Worm (Caenorhabditis elegans) whole organism, L3 larva: ENCODE measurements around the gene hlh-14.

Experiments used
- R02D3.7 ChIP-seq: fragments of 150-350 bp; optimal IDR thresholded peaks from 2 replicates; lab custom pipeline; 2014; ENCODE audit warnings: missing biosample characterization, missing genetic modification characterization
- ZK546.5 ChIP-seq: sonication (generic microtip); optimal IDR thresholded peaks from 2 replicates; lab custom pipeline; 2017; ENCODE audit warnings: missing biosample characterization, missing genetic modification characterization
- ama-1 ChIP-seq: fragments of 150-350 bp; optimal IDR thresholded peaks from 2 replicates; lab custom pipeline; 2018
- ceh-28 ChIP-seq: fragments of 150-350 bp; optimal IDR thresholded peaks from 2 replicates; lab custom pipeline; 2014; ENCODE audit warnings: missing biosample characterization, missing genetic modification reagents, missing genetic modification characterization
- ceh-9 ChIP-seq: sonication (generic microtip); optimal IDR thresholded peaks from 2 replicates; lab custom pipeline; 2018; ENCODE audit warnings: missing biosample characterization, missing genetic modification characterization
- egl-5 ChIP-seq: fragments of 150-350 bp; optimal IDR thresholded peaks from 2 replicates; lab custom pipeline; 2017; ENCODE audit warnings: missing biosample characterization, missing genetic modification reagents, missing genetic modification characterization, inconsistent platforms
- elt-2 ChIP-seq: sonication (generic microtip); optimal IDR thresholded peaks from 2 replicates; lab custom pipeline; 2016; ENCODE audit warnings: missing genetic modification reagents, mild to moderate bottlenecking, missing genetic modification characterization, missing compliant biosample characterization
- fkh-10 ChIP-seq: sonication (generic microtip); optimal IDR thresholded peaks from 2 replicates; lab custom pipeline; 2017; ENCODE audit warnings: missing biosample characterization, missing genetic modification reagents, missing genetic modification characterization
- fkh-2 ChIP-seq: fragments of 150-350 bp; optimal IDR thresholded peaks from 2 replicates; lab custom pipeline; 2014; ENCODE audit warnings: missing biosample characterization, missing genetic modification reagents, missing genetic modification characterization
- hmg-11 ChIP-seq: sonication (generic microtip); optimal IDR thresholded peaks from 2 replicates; lab custom pipeline; 2016; ENCODE audit warnings: missing genetic modification characterization, missing compliant biosample characterization
- jun-1 ChIP-seq: fragments of 150-350 bp; optimal IDR thresholded peaks from 2 replicates; lab custom pipeline; 2014; ENCODE audit warnings: missing biosample characterization, missing genetic modification reagents, missing genetic modification characterization
- lin-15B ChIP-seq: fragments of 150-350 bp; optimal IDR thresholded peaks from 2 replicates; lab custom pipeline; 2014; ENCODE audit warnings: missing biosample characterization, missing genetic modification characterization
- lin-39 ChIP-seq: fragments of 150-350 bp; optimal IDR thresholded peaks from 2 replicates; lab custom pipeline; 2018; ENCODE audit warnings: missing biosample characterization, missing genetic modification reagents, missing genetic modification characterization
- mml-1 ChIP-seq: fragments of 150-350 bp; sonication (generic microtip); optimal IDR thresholded peaks from 3 replicates; lab custom pipeline; 2014; ENCODE audit warnings: missing biosample characterization, missing genetic modification characterization
- nfya-1 ChIP-seq: sonication (generic microtip); optimal IDR thresholded peaks from 2 replicates; lab custom pipeline; 2017; ENCODE audit warnings: missing genetic modification characterization, mild to moderate bottlenecking, missing compliant biosample characterization, antibody characterized with exemption, moderate library complexity; ENCODE audit not compliant: insufficient read depth
- nhr-11 ChIP-seq: fragments of 150-350 bp; optimal IDR thresholded peaks from 2 replicates; lab custom pipeline; 2014; ENCODE audit warnings: missing biosample characterization, missing genetic modification characterization
- nhr-12 ChIP-seq: fragments of 150-350 bp; optimal IDR thresholded peaks from 2 replicates; lab custom pipeline; 2014; ENCODE audit warnings: missing biosample characterization, missing genetic modification characterization
- nhr-23 ChIP-seq: fragments of 150-350 bp; optimal IDR thresholded peaks from 2 replicates; lab custom pipeline; 2014; ENCODE audit warnings: missing biosample characterization, missing genetic modification reagents, missing genetic modification characterization
- nhr-67 ChIP-seq: fragments of 150-350 bp; optimal IDR thresholded peaks from 2 replicates; lab custom pipeline; 2014; ENCODE audit warnings: missing biosample characterization, missing genetic modification characterization
- nhr-77 ChIP-seq: fragments of 150-350 bp; optimal IDR thresholded peaks from 2 replicates; lab custom pipeline; 2014; ENCODE audit warnings: missing biosample characterization, missing genetic modification characterization
- pha-4 ChIP-seq: fragments of 150-350 bp; optimal IDR thresholded peaks from 2 replicates; lab custom pipeline; 2014; ENCODE audit warnings: missing biosample characterization, missing genetic modification reagents, missing genetic modification characterization
- pqm-1 ChIP-seq: fragments of 150-350 bp; optimal IDR thresholded peaks from 2 replicates; lab custom pipeline; 2017; ENCODE audit warnings: missing biosample characterization, missing genetic modification characterization, inconsistent platforms
- sea-2 ChIP-seq: fragments of 150-350 bp; sonication (generic microtip); optimal IDR thresholded peaks from 4 replicates; lab custom pipeline; 2014; ENCODE audit warnings: missing biosample characterization, missing genetic modification reagents, missing genetic modification characterization
- skn-1 ChIP-seq: fragments of 150-350 bp; optimal IDR thresholded peaks from 2 replicates; lab custom pipeline; 2014; ENCODE audit warnings: missing biosample characterization, missing genetic modification characterization
- snpc-4 ChIP-seq: fragments of 150-350 bp; optimal IDR thresholded peaks from 2 replicates; lab custom pipeline; 2014; ENCODE audit warnings: missing biosample characterization, missing genetic modification characterization
- tbx-2 ChIP-seq: sonication (generic microtip); optimal IDR thresholded peaks from 2 replicates; lab custom pipeline; 2016; ENCODE audit warnings: mild to moderate bottlenecking, missing genetic modification characterization, missing compliant biosample characterization
- unc-39 ChIP-seq: sonication (generic microtip); optimal IDR thresholded peaks from 4 replicates; lab custom pipeline; 2017; ENCODE audit warnings: missing biosample characterization, missing genetic modification characterization
- unc-62 ChIP-seq: fragments of 150-350 bp; sonication (generic microtip); optimal IDR thresholded peaks from 4 replicates; lab custom pipeline; 2014; ENCODE audit warnings: missing biosample characterization, missing genetic modification reagents, missing genetic modification characterization
- zag-1 ChIP-seq: fragments of 150-350 bp; optimal IDR thresholded peaks from 2 replicates; lab custom pipeline; 2014; ENCODE audit warnings: missing biosample characterization, missing genetic modification characterization
- ztf-11 ChIP-seq: fragments of 150-350 bp; optimal IDR thresholded peaks from 2 replicates; lab custom pipeline; 2014; ENCODE audit warnings: missing biosample characterization, missing genetic modification characterization
- ztf-4 ChIP-seq: fragments of 150-350 bp; optimal IDR thresholded peaks from 2 replicates; lab custom pipeline; 2014; ENCODE audit warnings: missing biosample characterization, missing genetic modification characterization

Gene hlh-14

DNA sequence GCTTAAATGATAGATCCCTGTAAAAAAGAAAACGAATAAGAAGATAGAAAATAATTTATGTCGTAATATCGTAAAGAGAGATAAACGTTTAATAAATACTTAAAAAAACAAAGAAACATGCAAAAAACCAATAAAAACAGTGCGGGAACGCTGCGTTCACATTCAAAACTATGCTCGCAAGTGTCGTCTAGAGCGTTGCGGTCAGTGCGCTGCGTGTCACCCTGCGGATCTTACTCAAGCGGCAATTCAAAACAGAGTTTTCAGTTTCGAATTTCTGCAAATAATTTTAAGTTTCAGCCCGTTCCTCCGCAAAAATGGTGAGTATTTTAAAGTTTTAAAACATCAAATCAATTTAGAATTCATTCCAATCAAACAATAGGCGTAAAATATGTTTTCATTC lies 23.9 kb downstream of the hlh-14 start, which contains the start of the genes tiar-1 and lelo-4 (continued):
- no peak for TF ChIP-seq tbx-2 (tag; lab: Kevin White, UChicago)
- peak; percentile 47 for TF ChIP-seq hmg-11 (tag; lab: Kevin White, UChicago)
- peak; percentile 61 for TF ChIP-seq ZK546.5 (tag; lab: Kevin White, UChicago)
- no peak for TF ChIP-seq pqm-1 (tag; lab: Kevin White, UChicago)
- TF ChIP-seq sea-2 (GFP tag; lab: Kevin White, UChicago): no peak
- TF ChIP-seq nfya-1: peak; percentile 78
- peak; percentile 76 for TF ChIP-seq elt-2 (tag; lab: Kevin White, UChicago)
- peak; percentile 86 for TF ChIP-seq lin-15B
- no peak for TF ChIP-seq ztf-11
- peak; percentile 84 for TF ChIP-seq snpc-4 (tag; lab: Kevin White, UChicago)

DNA sequence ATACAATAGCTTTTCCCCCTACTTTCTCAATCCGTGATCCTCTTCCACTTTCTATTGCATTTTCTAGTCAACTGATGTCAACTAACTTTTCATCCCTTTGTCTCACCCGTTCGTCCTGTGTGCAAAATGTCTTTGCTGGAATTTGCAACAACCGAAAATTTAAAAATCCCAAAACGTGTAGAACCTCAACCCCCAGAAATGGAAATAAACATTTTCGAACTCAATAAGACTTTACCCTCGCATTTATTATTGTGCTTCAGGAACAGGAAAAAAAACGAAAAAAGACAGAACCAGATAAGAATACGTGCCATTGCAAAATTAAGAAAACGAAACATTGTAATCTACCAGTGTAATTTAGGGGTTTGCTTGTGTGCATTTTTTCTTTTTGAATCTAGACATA lies 26.6 kb downstream of the hlh-14 start:
- TF ChIP-seq elt-2 (tag; lab: Kevin White, UChicago) (peak; percentile 22), nfya-1 (no peak), ztf-4 (tag; lab: Kevin White, UChicago) (peak; percentile 44), hmg-11 (tag; lab: Kevin White, UChicago) (no peak), unc-62 (GFP tag; lab: Kevin White, UChicago) (no peak), ama-1 (lab: Kevin White, UChicago) (peak; percentile 33)

DNA sequence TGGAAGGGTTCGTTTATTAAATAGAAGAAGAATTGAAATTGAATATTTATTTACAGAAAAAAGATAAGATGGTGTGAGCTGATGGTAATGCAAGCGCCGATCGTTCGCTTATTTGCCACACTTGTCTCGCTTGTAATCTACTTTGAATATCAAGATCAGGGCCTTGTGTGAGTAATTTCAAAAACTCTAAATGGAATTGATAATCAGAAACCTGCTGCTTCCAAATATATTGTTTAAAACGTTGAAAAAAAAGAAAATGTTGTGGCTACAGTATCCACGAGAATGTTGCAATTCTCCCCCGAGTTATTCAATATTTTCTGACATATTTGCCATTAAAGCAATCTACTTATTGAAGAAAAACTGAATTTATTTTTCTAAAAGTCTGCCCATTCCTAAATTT lies 27.9 kb downstream of the hlh-14 start:
- TF ChIP-seq egl-5 (tag; lab: Kevin White, UChicago) (no peak), R02D3.7 (tag; lab: Kevin White, UChicago) (no peak), nhr-77 (no peak), lin-15B (no peak), ztf-4 (tag; lab: Kevin White, UChicago) (no peak), nhr-67 (tag; lab: Kevin White, UChicago) (no peak), jun-1 (tag; lab: Kevin White, UChicago) (no peak), skn-1 (tag; lab: Kevin White, UChicago) (no peak), ama-1 (lab: Kevin White, UChicago) (no peak), snpc-4 (tag; lab: Kevin White, UChicago) (no peak), unc-39 (tag; lab: Kevin White, UChicago) (no peak), mml-1 (tag; lab: Kevin White, UChicago) (no peak), lin-39 (tag; lab: Kevin White, UChicago) (no peak)

DNA sequence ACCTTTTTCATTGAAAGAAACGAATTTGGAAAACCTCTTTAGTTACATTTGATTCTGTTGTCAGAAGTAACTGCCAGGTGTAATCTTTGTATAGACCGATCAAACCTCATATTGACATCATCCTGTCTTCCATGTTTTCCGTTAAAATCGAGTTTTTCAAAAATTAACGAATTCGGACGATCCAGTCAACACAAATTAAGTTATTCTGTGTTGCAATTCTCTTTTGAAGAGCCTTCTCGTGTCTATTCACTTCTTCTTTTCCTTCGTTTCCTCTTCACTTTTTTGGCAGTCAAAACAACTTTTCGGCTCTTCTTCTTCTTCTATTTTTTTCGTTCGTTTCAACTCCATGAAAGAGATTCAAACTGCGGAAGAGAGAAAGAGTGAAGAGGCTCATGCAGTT lies 30.5 kb downstream of the hlh-14 start:
- TF ChIP-seq fkh-10 (peak; percentile 95), nfya-1 (peak; percentile 18), unc-39 (tag; lab: Kevin White, UChicago) (no peak), unc-62 (GFP tag; lab: Kevin White, UChicago) (no peak), ztf-11 (no peak)

DNA sequence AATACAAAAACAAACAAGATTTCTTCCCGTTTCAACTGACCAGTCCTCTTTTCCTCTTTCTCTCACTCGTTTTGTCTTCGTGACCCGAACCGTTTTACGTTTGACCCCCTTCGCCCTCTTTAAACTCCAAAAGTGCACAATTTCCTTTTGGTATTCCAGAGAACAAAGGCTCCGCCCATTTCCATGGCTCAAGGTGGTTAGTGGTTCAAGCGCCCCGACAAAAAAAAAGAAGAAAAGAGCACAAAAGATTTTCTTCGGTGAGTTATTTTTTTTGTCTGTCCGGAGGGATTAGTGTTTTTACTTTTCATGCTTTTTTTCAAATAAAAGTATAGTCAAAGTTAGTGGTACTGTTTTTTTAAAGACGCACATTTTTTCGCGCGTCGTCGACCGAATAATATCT lies 31.2 kb downstream of the hlh-14 start, which contains the start of gene osta-2:
osta-2 (plus strand) TSS at position 160 of the 400 bp plus-strand sequence.
- TF ChIP-seq nfya-1: peak; percentile 41
- no peak for TF ChIP-seq nhr-12 (tag; lab: Kevin White, UChicago)
- TF ChIP-seq fkh-2 (tag; lab: Kevin White, UChicago): no peak
- no peak for TF ChIP-seq ceh-28 (tag; lab: Kevin White, UChicago)
- TF ChIP-seq egl-5 (tag; lab: Kevin White, UChicago): peak; percentile 6
- no peak for TF ChIP-seq nhr-23 (tag; lab: Kevin White, UChicago)
- TF ChIP-seq tbx-2 (tag; lab: Kevin White, UChicago): no peak
- TF ChIP-seq ama-1 (lab: Kevin White, UChicago): no peak
- TF ChIP-seq nhr-11 (tag; lab: Kevin White, UChicago): no peak
- no peak for TF ChIP-seq zag-1 (tag; lab: Kevin White, UChicago)
- TF ChIP-seq ceh-9 (tag; lab: Kevin White, UChicago): no peak
- peak; percentile 25 for TF ChIP-seq pha-4 (tag; lab: Kevin White, UChicago)

DNA sequence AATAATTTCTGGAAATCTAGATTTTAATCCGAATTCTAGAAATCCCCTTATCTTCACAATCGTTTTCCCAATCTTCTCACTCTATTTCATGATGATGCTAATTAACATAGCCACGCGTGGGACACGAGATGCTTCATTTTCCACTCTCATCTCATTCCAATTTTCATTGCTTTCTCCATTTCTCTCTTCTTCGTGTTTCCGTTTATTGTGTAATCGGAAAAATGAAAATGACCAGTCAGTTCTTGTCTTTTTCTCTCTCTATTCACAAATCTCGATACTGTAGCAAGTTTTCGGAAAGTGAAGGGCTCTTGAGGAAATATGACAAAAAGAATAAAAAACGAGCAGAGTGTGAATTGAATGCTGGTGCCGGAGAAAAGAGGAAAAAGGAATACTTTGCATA lies 34.2 kb downstream of the hlh-14 start:
- no peak for TF ChIP-seq fkh-2 (tag; lab: Kevin White, UChicago)
- TF ChIP-seq egl-5 (tag; lab: Kevin White, UChicago): peak; percentile 6
- TF ChIP-seq ama-1 (lab: Kevin White, UChicago): no peak
- TF ChIP-seq, all 47 proteins: peak for 1
